Worm (Caenorhabditis elegans) whole organism, L1 larva: ENCODE data around the gene F21A3.2.

Experiments
- C04F5.9 ChIP-seq: sonication (generic microtip); optimal IDR thresholded peaks from 2 replicates; lab custom pipeline; 2016; ENCODE audit warnings: missing genetic modification characterization, missing compliant biosample characterization
- aha-1 ChIP-seq: fragments of 150-350 bp; optimal IDR thresholded peaks from 2 replicates; lab custom pipeline; 2014; ENCODE audit warnings: missing biosample characterization, missing genetic modification characterization
- alr-1 ChIP-seq: fragments of 200-800 bp; sonication (Bioruptor generic); optimal IDR thresholded peaks from 2 replicates; lab custom pipeline; 2018; ENCODE audit warnings: borderline replicate concordance, mild to moderate bottlenecking, missing genetic modification characterization, missing compliant biosample characterization
- blmp-1 ChIP-seq: fragments of 150-350 bp; optimal IDR thresholded peaks from 2 replicates; lab custom pipeline; 2014; ENCODE audit warnings: missing biosample characterization, missing genetic modification characterization
- ceh-63 ChIP-seq: fragments of 200-800 bp; sonication (Bioruptor generic); optimal IDR thresholded peaks from 2 replicates; lab custom pipeline; 2018; ENCODE audit warnings: mild to moderate bottlenecking, missing genetic modification characterization, missing compliant biosample characterization
- dpl-1 ChIP-seq, 3 experiments: fragments of 150-350 bp in 2 of 3; sonication (generic microtip) in 1 of 3; optimal IDR thresholded peaks; 2 replicates each; lab custom pipeline; 2014 to 2017; ENCODE audit warnings: missing biosample characterization in 3 of 3, missing genetic modification characterization in 3 of 3, missing genetic modification reagents in 3 of 3
- efl-1 ChIP-seq, 4 experiments: fragments of 150-350 bp; optimal IDR thresholded peaks in 3 of 4; peaks in 1 of 4; 1 replicate in 1 of 4; 2 replicates in 3 of 4; lab custom pipeline; 2014; ENCODE audit warnings: missing biosample characterization in 2 of 4, missing genetic modification characterization in 2 of 4, missing genetic modification reagents in 2 of 4
- efl-3 ChIP-seq: fragments of 200-800 bp; sonication (Bioruptor generic); optimal IDR thresholded peaks from 2 replicates; lab custom pipeline; 2018; ENCODE audit warnings: mild to moderate bottlenecking, missing genetic modification characterization, missing compliant biosample characterization
- egl-27 ChIP-seq, 2 experiments: fragments of 150-350 bp in 1 of 2; sonication (generic microtip); optimal IDR thresholded peaks; 3 replicates each; lab custom pipeline; 2017 to 2018; ENCODE audit warnings: missing biosample characterization in 2 of 2, missing genetic modification characterization in 2 of 2, missing genetic modification reagents in 2 of 2
- elt-2 ChIP-seq: sonication (generic microtip); optimal IDR thresholded peaks from 2 replicates; lab custom pipeline; 2016; ENCODE audit warnings: missing genetic modification characterization, mild to moderate bottlenecking, inconsistent platforms, missing compliant biosample characterization, missing genetic modification reagents
- fkh-10 ChIP-seq: sonication (generic microtip); optimal IDR thresholded peaks from 2 replicates; lab custom pipeline; 2017; ENCODE audit warnings: missing biosample characterization, missing genetic modification reagents, missing genetic modification characterization
- hlh-4 ChIP-seq: sonication (generic microtip); optimal IDR thresholded peaks from 2 replicates; lab custom pipeline; 2016; ENCODE audit warnings: mild to moderate bottlenecking, missing genetic modification characterization, missing compliant biosample characterization
- hpl-2 ChIP-seq: fragments of 150-350 bp; optimal IDR thresholded peaks from 2 replicates; lab custom pipeline; 2014; ENCODE audit warnings: missing biosample characterization, missing genetic modification reagents, missing genetic modification characterization
- jun-1 ChIP-seq: fragments of 150-350 bp; optimal IDR thresholded peaks from 2 replicates; lab custom pipeline; 2014; ENCODE audit warnings: missing biosample characterization, missing genetic modification reagents, missing genetic modification characterization
- lin-14 ChIP-seq: fragments of 200-800 bp; sonication (Bioruptor generic); optimal IDR thresholded peaks from 2 replicates; lab custom pipeline; 2018; ENCODE audit warnings: mild to moderate bottlenecking, missing genetic modification characterization, moderate library complexity, missing compliant biosample characterization
- lin-35 ChIP-seq, 2 experiments: fragments of 150-350 bp; optimal IDR thresholded peaks; 2 replicates each; lab custom pipeline; 2014; ENCODE audit warnings: missing biosample characterization in 2 of 2, missing genetic modification characterization in 2 of 2, missing genetic modification reagents in 2 of 2
- lir-3 ChIP-seq: sonication (generic microtip); optimal IDR thresholded peaks from 2 replicates; lab custom pipeline; 2016; ENCODE audit warnings: mild to moderate bottlenecking, missing genetic modification characterization, moderate library complexity, missing compliant biosample characterization; ENCODE audit not compliant: poor library complexity
- lsy-2 ChIP-seq, 2 experiments: fragments of 150-350 bp; optimal IDR thresholded peaks; 2 replicates each; lab custom pipeline; 2014; ENCODE audit warnings: missing biosample characterization in 2 of 2, missing genetic modification characterization in 2 of 2
- mdl-1 ChIP-seq, 2 experiments: fragments of 150-350 bp; optimal IDR thresholded peaks; 2 replicates each; lab custom pipeline; 2014 to 2017; ENCODE audit warnings: missing biosample characterization in 2 of 2, missing genetic modification characterization in 2 of 2, inconsistent platforms in 1 of 2
- mef-2 ChIP-seq: fragments of 150-350 bp; optimal IDR thresholded peaks from 2 replicates; lab custom pipeline; 2014; ENCODE audit warnings: missing biosample characterization, missing genetic modification characterization
- nhr-19 ChIP-seq: fragments of 200-800 bp; sonication (Bioruptor generic); conservative IDR thresholded peaks from 2 replicates; pipeline ENCODE4 v1.3.6; 2022; ENCODE audit warnings: missing genetic modification characterization, missing compliant biosample characterization
- nhr-47 ChIP-seq: sonication (generic microtip); optimal IDR thresholded peaks from 2 replicates; lab custom pipeline; 2016; ENCODE audit warnings: mild to moderate bottlenecking, missing genetic modification characterization, moderate library complexity, missing compliant biosample characterization
- nhr-76 ChIP-seq: sonication (generic microtip); optimal IDR thresholded peaks from 2 replicates; lab custom pipeline; 2017; ENCODE audit warnings: missing biosample characterization, missing genetic modification characterization
- nhr-84 ChIP-seq: sonication (generic microtip); optimal IDR thresholded peaks from 2 replicates; lab custom pipeline; 2017; ENCODE audit warnings: missing biosample characterization, missing genetic modification characterization
- nhr-85 ChIP-seq: sonication (generic microtip); peaks from one replicate; lab custom pipeline; 2016; ENCODE audit warnings: missing genetic modification characterization, inconsistent platforms, missing compliant biosample characterization
- snu-23 ChIP-seq: sonication (generic microtip); optimal IDR thresholded peaks from 2 replicates; lab custom pipeline; 2016; ENCODE audit warnings: missing genetic modification characterization, missing compliant biosample characterization
- sptf-1 ChIP-seq: fragments of 150-350 bp; optimal IDR thresholded peaks from 2 replicates; lab custom pipeline; 2014; ENCODE audit warnings: missing biosample characterization, missing genetic modification characterization
- tbx-2 ChIP-seq: sonication (generic microtip); optimal IDR thresholded peaks from 2 replicates; lab custom pipeline; 2016; ENCODE audit warnings: missing genetic modification characterization, missing compliant biosample characterization
- unc-30 ChIP-seq: sonication (generic microtip); optimal IDR thresholded peaks from 2 replicates; lab custom pipeline; 2017; ENCODE audit warnings: missing biosample characterization, missing genetic modification characterization
- zag-1 ChIP-seq: fragments of 150-350 bp; optimal IDR thresholded peaks from 2 replicates; lab custom pipeline; 2014; ENCODE audit warnings: missing biosample characterization, missing genetic modification characterization
- zip-4 ChIP-seq: fragments of 200-800 bp; sonication (Bioruptor generic); optimal IDR thresholded peaks from 2 replicates; lab custom pipeline; 2018; ENCODE audit warnings: mild to moderate bottlenecking, missing genetic modification characterization, moderate library complexity, missing compliant biosample characterization
- ztf-11 ChIP-seq, 2 experiments: sonication (generic microtip); optimal IDR thresholded peaks; 2 replicates each; lab custom pipeline; 2016 to 2017; ENCODE audit warnings: missing genetic modification characterization in 2 of 2, missing biosample characterization in 1 of 2, missing compliant biosample characterization in 1 of 2
- ztf-4 ChIP-seq: fragments of 150-350 bp; optimal IDR thresholded peaks from 2 replicates; lab custom pipeline; 2014; ENCODE audit warnings: missing biosample characterization, missing genetic modification characterization

F21A3.2 gene

ce11 chrV:15537923-15538322, 4.2 kb upstream of the F21A3.2 start, which contains the start of gene prde-1:
Gene prde-1, plus strand, starts transcription at chrV:15538244.
- TF ChIP-seq aha-1 (tag; lab: Kevin White, UChicago) (no peak), hlh-4 (tag; lab: Kevin White, UChicago) (no peak), lir-3 (no peak), nhr-85 (tag; lab: Kevin White, UChicago) (no peak), alr-1 (tag; lab: Kevin White, UChicago) (no peak), nhr-47 (tag; lab: Kevin White, UChicago) (no peak)

- TF ChIP-seq efl-1 (optimal IDR thresholded peaks at IDR 0.05; lab: Kevin White, UChicago) (no peak), efl-1 (GFP tag; optimal IDR thresholded peaks at IDR 0.05 in 1 of 2; lab: Kevin White, UChicago) (peak in 1 of 2 experiments; percentile 59), ceh-63 (no peak), hpl-2 (GFP tag; lab: Kevin White, UChicago) (no peak), zag-1 (tag; lab: Kevin White, UChicago) (no peak), nhr-84 (tag; lab: Kevin White, UChicago) (no peak), nhr-47 (tag; lab: Kevin White, UChicago) (no peak)
These were observed 2.6 kb upstream of the F21A3.2 start, which contains the start of gene F21A3.4 for ce11 chrV:15536320-15536719. Gene F21A3.4, plus strand, starts transcription at chrV:15536620.

- no peak for TF ChIP-seq aha-1 (tag; lab: Kevin White, UChicago)
- peak; percentile 70 for TF ChIP-seq elt-2 (tag; lab: Kevin White, UChicago)
These were observed 668 bp downstream of the F21A3.2 start, which contains the start of gene F21A3.11 for ce11 chrV:15533096-15533495. Gene F21A3.11, minus strand, starts transcription at chrV:15533212.

DNA sequence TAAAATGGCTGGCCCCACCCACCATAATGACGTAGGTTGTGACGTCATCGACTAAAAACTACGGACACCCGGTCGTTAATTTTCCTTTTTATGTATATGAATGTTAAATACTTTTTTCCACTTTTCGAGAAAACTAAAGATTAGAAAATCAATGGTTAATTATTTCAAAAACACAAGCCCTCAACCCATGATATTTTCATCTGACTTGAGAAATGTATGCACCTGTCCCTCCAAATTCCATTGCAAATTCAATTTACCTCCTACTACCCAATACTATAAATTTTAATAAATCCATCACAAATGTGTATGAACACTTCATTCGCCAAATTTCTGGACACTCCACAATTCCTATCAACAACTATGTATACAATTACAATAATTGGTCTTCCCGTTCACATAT, 4.7 kb downstream of the F21A3.2 start, which contains the start of gene srh-276:
TSS of gene srh-276 (plus strand) at position 301 of the 400 bp plus-strand sequence.
- TF ChIP-seq blmp-1 (tag; lab: Kevin White, UChicago) = no peak
- TF ChIP-seq efl-3 (GFP tag; lab: Kevin White, UChicago) = no peak
- no peak for TF ChIP-seq zag-1 (tag; lab: Kevin White, UChicago)
- TF ChIP-seq ceh-63 = no peak
- no peak for TF ChIP-seq C04F5.9 (tag; lab: Kevin White, UChicago)
- TF ChIP-seq dpl-1 (GFP tag; optimal IDR thresholded peaks at IDR 0.05; lab: Kevin White, UChicago) = no peak
- no peak for TF ChIP-seq lsy-2 (tag; optimal IDR thresholded peaks at IDR 0.05; lab: Kevin White, UChicago)
- TF ChIP-seq nhr-84 (tag; lab: Kevin White, UChicago) = no peak
- no peak for TF ChIP-seq lin-35 (GFP tag; optimal IDR thresholded peaks at IDR 0.05; lab: Kevin White, UChicago)

DNA sequence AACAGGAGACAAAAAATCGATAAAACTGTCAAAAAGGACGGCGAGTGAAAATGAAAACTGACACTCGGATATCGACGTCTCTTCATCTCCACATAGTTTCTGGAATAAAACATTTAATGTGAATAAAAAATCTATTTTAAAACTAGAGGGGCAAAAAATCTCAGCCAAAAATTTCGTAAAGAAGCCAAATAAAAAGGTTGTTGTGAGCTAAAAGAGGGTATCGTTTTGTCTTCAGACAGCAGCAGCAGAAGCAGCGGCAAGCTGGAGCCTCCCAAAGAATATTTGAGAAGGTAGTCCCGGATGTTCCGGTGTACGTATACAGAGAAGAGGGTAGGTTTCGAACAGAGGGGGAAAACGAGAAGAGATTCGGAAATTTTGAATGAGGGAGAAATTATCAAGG, 11.8 kb downstream of the F21A3.2 start, which contains the start of gene lgc-31:
TSS of gene lgc-31 (minus strand) at position 101 of the 400 bp plus-strand sequence.
- TF ChIP-seq nhr-76 (tag; lab: Kevin White, UChicago) (no peak), egl-27 (tag; optimal IDR thresholded peaks at IDR 0.05; lab: Kevin White, UChicago) (no peak), mdl-1 (tag; optimal IDR thresholded peaks at IDR 0.05; lab: Kevin White, UChicago) (no peak), zag-1 (tag; lab: Kevin White, UChicago) (no peak), nhr-19 (GFP tag; lab: Robert Waterston, UW) (no peak), ztf-11 (tag; optimal IDR thresholded peaks at IDR 0.05; lab: Kevin White, UChicago) (no peak), tbx-2 (tag; lab: Kevin White, UChicago) (no peak), snu-23 (GFP tag; lab: Kevin White, UChicago) (no peak), sptf-1 (tag; lab: Kevin White, UChicago) (no peak)

- no peak for TF ChIP-seq nhr-84 (tag; lab: Kevin White, UChicago)
- no peak for TF ChIP-seq unc-30
- no peak for TF ChIP-seq fkh-10 (GFP tag; lab: Kevin White, UChicago)
- TF ChIP-seq blmp-1 (tag; lab: Kevin White, UChicago) = no peak
- no peak for TF ChIP-seq jun-1 (tag; lab: Kevin White, UChicago)
- TF ChIP-seq lin-14 (GFP tag; lab: Kevin White, UChicago) = peak; percentile 43
- TF ChIP-seq mef-2 (tag; lab: Kevin White, UChicago) = no peak
- TF ChIP-seq ztf-4 (tag; lab: Kevin White, UChicago) = no peak
- TF ChIP-seq zip-4 = no peak
These were observed 13.4 kb downstream of the F21A3.2 start for ce11 chrV:15520398-15520797.
